Fruit fly (Drosophila melanogaster) whole organism, embryonic: ENCODE results near the gene CG13894.

Experiments used
- Asciz ChIP-seq: fragments of 200-800 bp; sonication (Bioruptor generic); optimal IDR thresholded peaks from 2 replicates; lab custom pipeline; 2017; ENCODE audit warnings: missing biosample characterization, mild to moderate bottlenecking, missing genetic modification characterization, missing genetic modification reagents
- CG1233 ChIP-seq: fragments of 200-800 bp; sonication (Bioruptor generic); optimal IDR thresholded peaks from 4 replicates; lab custom pipeline; 2018; ENCODE audit warnings: missing biosample characterization, mild to moderate bottlenecking, missing genetic modification characterization
- Hmx ChIP-seq: fragments of 200-800 bp; sonication (Bioruptor generic); optimal IDR thresholded peaks from 2 replicates; lab custom pipeline; 2016; ENCODE audit warnings: missing biosample characterization, missing genetic modification characterization
- Meics ChIP-seq: fragments of 200-800 bp; sonication (Bioruptor generic); optimal IDR thresholded peaks from 2 replicates; lab custom pipeline; 2017; ENCODE audit warnings: missing biosample characterization, mild to moderate bottlenecking, missing genetic modification characterization
- ash1 ChIP-seq: fragments of 200-800 bp; sonication (Bioruptor generic); optimal IDR thresholded peaks from 2 replicates; lab custom pipeline; 2018; ENCODE audit warnings: missing biosample characterization, mild to moderate bottlenecking, missing genetic modification characterization
- bowl ChIP-seq: fragments of 200-800 bp; sonication (Bioruptor generic); IDR thresholded peaks from 2 replicates; pipeline ENCODE4 v1.3.6; 2022; ENCODE audit warnings: missing biosample characterization, missing genetic modification characterization
- grau ChIP-seq: fragments of 200-800 bp; optimal IDR thresholded peaks from 3 replicates; lab custom pipeline; 2019; ENCODE audit warnings: missing biosample characterization, mild to moderate bottlenecking, missing genetic modification characterization, moderate library complexity
- stwl ChIP-seq: fragments of 200-800 bp; sonication (Bioruptor generic); optimal IDR thresholded peaks from 3 replicates; lab custom pipeline; 2018; ENCODE audit warnings: missing biosample characterization, mild to moderate bottlenecking, missing genetic modification characterization, moderate library complexity

DNA sequence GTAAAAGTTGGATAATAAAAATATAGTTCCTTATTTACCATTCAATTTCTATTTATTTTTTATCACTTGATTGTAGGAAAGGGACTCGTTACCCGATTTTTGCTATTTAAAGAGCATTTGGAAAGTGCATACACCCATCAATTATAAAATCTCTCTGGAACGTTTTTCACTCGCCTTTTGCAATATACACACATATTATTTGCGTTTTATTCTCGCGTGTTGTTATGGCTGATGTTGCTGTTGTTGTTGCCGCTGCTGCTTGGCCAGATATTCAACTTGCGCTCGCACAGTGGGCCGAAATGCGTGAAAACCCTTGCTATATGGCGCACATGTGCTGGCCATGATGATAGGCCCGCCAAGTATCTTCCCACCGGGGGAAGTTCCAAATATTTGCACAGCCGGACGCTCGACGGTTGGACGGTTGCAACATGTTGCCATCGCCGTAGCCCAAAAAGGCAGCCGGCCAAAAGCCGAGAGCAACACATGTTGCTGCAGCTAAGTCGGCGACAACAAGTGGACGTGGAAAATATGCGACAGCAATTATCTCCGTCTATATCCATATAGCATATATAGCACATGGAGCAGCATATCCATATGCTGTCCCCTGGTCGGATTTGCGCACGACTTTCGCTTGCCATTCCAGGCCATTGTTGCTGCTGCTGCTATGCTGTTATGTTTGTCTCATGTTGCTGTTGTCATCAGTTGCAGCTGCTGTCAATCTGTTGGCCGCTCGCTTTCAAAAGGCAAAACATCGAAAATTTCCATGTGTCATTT is 40.6 kb upstream of the CG13894 start:
- no peak for TF ChIP-seq grau
- no peak for TF ChIP-seq bowl (GFP tag; lab: Robert Waterston, UW)
- TF ChIP-seq Meics = no peak
- no peak for TF ChIP-seq CG1233 (GFP tag; lab: Kevin White, UChicago)
- TF ChIP-seq Asciz = no peak
- TF ChIP-seq stwl = no peak
- TF ChIP-seq Hmx (GFP tag; lab: Kevin White, UChicago) = no peak
- no peak for TF ChIP-seq ash1 (GFP tag; lab: Kevin White, UChicago)
